Worm (Caenorhabditis elegans) whole organism, L4 larva: Measurements from ENCODE around the gene srz-64.

Experiments
- F37D6.2 ChIP-seq: sonication (generic microtip); optimal IDR thresholded peaks from 2 replicates; lab custom pipeline; 2016; ENCODE audit warnings: mild to moderate bottlenecking, missing genetic modification characterization, missing compliant biosample characterization
- T26A8.4 ChIP-seq: fragments of 200-800 bp; sonication (Bioruptor generic); IDR thresholded peaks from 2 replicates; pipeline ENCODE4 v1.3.6; 2022; ENCODE audit warnings: missing genetic modification characterization, missing compliant biosample characterization
- ama-1 ChIP-seq: fragments of 150-350 bp; optimal IDR thresholded peaks from 2 replicates; lab custom pipeline; 2014; ENCODE audit warnings: inconsistent platforms, mixed read lengths
- egl-27 ChIP-seq: sonication (generic microtip); optimal IDR thresholded peaks from 3 replicates; lab custom pipeline; 2017; ENCODE audit warnings: missing biosample characterization, missing genetic modification reagents, missing genetic modification characterization
- lin-1 ChIP-seq: fragments of 200-800 bp; sonication (Bioruptor generic); IDR thresholded peaks from 2 replicates; pipeline ENCODE4 v1.3.6; 2022; ENCODE audit warnings: missing genetic modification reagents, missing genetic modification characterization, missing compliant biosample characterization
- lin-39 ChIP-seq: fragments of 150-350 bp; optimal IDR thresholded peaks from 2 replicates; lab custom pipeline; 2014; ENCODE audit warnings: missing biosample characterization, missing genetic modification reagents, missing genetic modification characterization
- lsy-2 ChIP-seq, 2 experiments: fragments of 150-350 bp in 1 of 2; sonication (generic microtip) in 1 of 2; optimal IDR thresholded peaks; 2 replicates each; lab custom pipeline; 2014 to 2017; ENCODE audit warnings: missing biosample characterization in 2 of 2, missing genetic modification characterization in 2 of 2
- mdl-1 ChIP-seq, 2 experiments: fragments of 150-350 bp in 1 of 2; sonication (generic microtip) in 1 of 2; optimal IDR thresholded peaks; 2 replicates each; lab custom pipeline; 2014 to 2017; ENCODE audit warnings: missing biosample characterization in 2 of 2, missing genetic modification characterization in 2 of 2
- pha-4 ChIP-seq, 2 experiments: fragments of 150-350 bp in 1 of 2; fragments of 200-800 bp in 1 of 2; sonication (Bioruptor generic) in 1 of 2; IDR thresholded peaks in 1 of 2; optimal IDR thresholded peaks in 1 of 2; 2 replicates each; pipeline versions ENCODE4 v1.3.6 to Lab custom; 2014 to 2022; ENCODE audit warnings: missing genetic modification characterization in 2 of 2, missing genetic modification reagents in 2 of 2, missing biosample characterization in 1 of 2, missing compliant biosample characterization in 1 of 2
- unc-130 ChIP-seq: sonication (generic microtip); optimal IDR thresholded peaks from 2 replicates; lab custom pipeline; 2016; ENCODE audit warnings: missing genetic modification reagents, missing genetic modification characterization, missing compliant biosample characterization
- zag-1 ChIP-seq: fragments of 150-350 bp; optimal IDR thresholded peaks from 2 replicates; lab custom pipeline; 2014; ENCODE audit warnings: missing biosample characterization, missing genetic modification characterization

ce11 chrII:1244420-1244959 lies 48.6 kb downstream of the srz-64 start:
- TF ChIP-seq ama-1 (lab: Kevin White, UChicago) (no peak), lsy-2 (tag; optimal IDR thresholded peaks at IDR 0.05; lab: Kevin White, UChicago) (no peak), F37D6.2 (tag; lab: Kevin White, UChicago) (no peak), lin-1 (GFP tag; lab: Robert Waterston, UW) (no peak), pha-4 (GFP tag; IDR thresholded peaks at IDR 0.05; lab: Robert Waterston, UW) (no peak), pha-4 (tag; optimal IDR thresholded peaks at IDR 0.05; lab: Kevin White, UChicago) (no peak), T26A8.4 (GFP tag; lab: Robert Waterston, UW) (no peak), egl-27 (tag; lab: Kevin White, UChicago) (no peak), mdl-1 (tag; optimal IDR thresholded peaks at IDR 0.05; lab: Kevin White, UChicago) (peak in 1 of 2 experiments; percentile 18), zag-1 (no peak), unc-130 (no peak), lin-39 (tag; lab: Kevin White, UChicago) (no peak)
